Worm (Caenorhabditis elegans): ENCODE results near the gene D2096.7.

DNA sequence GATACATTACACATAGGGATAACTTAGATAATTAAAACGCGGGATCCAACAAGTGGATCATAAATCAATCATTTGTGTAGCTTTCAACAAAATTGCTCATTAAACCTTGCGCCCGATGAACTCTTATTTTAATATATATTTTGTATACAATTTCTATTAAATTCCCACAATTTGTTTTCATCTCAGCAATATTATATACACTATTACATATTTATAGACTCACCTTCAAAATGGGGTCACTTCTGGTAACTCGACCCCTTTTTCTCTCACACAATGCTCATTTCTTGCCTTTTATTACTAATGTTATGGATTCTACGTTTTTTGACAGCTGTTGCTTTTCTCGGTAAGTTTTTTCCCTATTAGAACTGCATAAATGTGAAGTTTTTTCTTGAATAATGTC, 37.8 kb downstream of the D2096.7 start, which contains the start of gene lgc-6:
- TF ChIP-seq him-1 (tag; optimal IDR thresholded peaks at IDR 0.05) (no peak), W03F9.2 (tag; optimal IDR thresholded peaks at IDR 0.05) (no peak)
